Fruit fly (Drosophila melanogaster): ENCODE measurements around the gene RhoGEF3.

RhoGEF3 gene

DNA sequence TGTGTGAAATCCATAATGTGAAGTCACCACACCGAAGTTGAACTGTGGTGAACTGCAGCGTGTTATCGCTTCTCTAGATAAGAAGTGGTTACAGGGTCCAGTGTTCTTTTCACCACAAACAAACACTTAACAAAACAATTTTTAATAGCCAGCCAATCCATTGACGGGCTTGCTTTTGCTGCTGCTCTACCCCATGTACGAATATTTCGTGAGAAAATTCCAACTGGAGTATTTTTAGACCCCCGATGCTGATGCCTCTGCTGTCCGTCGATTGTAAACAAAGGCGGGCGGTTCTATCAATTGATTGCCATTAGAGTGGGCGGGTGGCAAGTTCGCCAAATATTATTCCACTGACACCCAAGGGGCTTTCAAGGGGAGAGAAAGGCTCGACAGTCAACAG lies 61.8 kb downstream of the RhoGEF3 start (continued):
- TF ChIP-seq tup (GFP tag; optimal IDR thresholded peaks at IDR 0.05) (no peak), CG6854 (GFP tag; optimal IDR thresholded peaks at IDR 0.05) (no peak), pan (optimal IDR thresholded peaks at IDR 0.05) (no peak), pan (GFP tag; optimal IDR thresholded peaks at IDR 0.05 in 1 of 2, IDR thresholded peaks at IDR 0.05 in 1 of 2) (no peak), otp (GFP tag; IDR thresholded peaks at IDR 0.05) (no peak), B-H2 (GFP tag; optimal IDR thresholded peaks at IDR 0.05) (peak; percentile 21), ase (GFP tag; IDR thresholded peaks at IDR 0.05) (no peak), Drgx (GFP tag; IDR thresholded peaks at IDR 0.05) (no peak), CG11696 (GFP tag; IDR thresholded peaks at IDR 0.05) (no peak), disco-r (GFP tag; optimal IDR thresholded peaks at IDR 0.05) (no peak), dimm (GFP tag; IDR thresholded peaks at IDR 0.05) (no peak), ap (GFP tag; IDR thresholded peaks at IDR 0.05) (no peak), Fer1 (GFP tag; optimal IDR thresholded peaks at IDR 0.05) (peak; percentile 44), pho (GFP tag; optimal IDR thresholded peaks at IDR 0.05) (no peak), Sry-β (GFP tag; optimal IDR thresholded peaks at IDR 0.05) (no peak), cwo (GFP tag; optimal IDR thresholded peaks at IDR 0.05) (peak; percentile 6), bowl (GFP tag; IDR thresholded peaks at IDR 0.05) (no peak), CG12299 (tag; optimal IDR thresholded peaks at IDR 0.05) (no peak), rib (GFP tag; IDR thresholded peaks at IDR 0.05) (no peak), ro (GFP tag; IDR thresholded peaks at IDR 0.05) (no peak), tll (GFP tag; optimal IDR thresholded peaks at IDR 0.05) (no peak), CG31365 (tag; optimal IDR thresholded peaks at IDR 0.05) (no peak), tap (tag; optimal IDR thresholded peaks at IDR 0.05) (no peak), CG9609 (GFP tag; optimal IDR thresholded peaks at IDR 0.05) (no peak), phol (tag; optimal IDR thresholded peaks at IDR 0.05) (no peak), unc-4 (GFP tag; IDR thresholded peaks at IDR 0.05; ENCODE audit: partially characterized antibody) (no peak), inv (GFP tag; IDR thresholded peaks at IDR 0.05; ENCODE audit: partially characterized antibody) (no peak), CG5953 (GFP tag; IDR thresholded peaks at IDR 0.05) (no peak), E2f2 (GFP tag; IDR thresholded peaks at IDR 0.05) (peak; percentile 35; the same call in 1 of the 2 replicates), CG10274 (GFP tag; optimal IDR thresholded peaks at IDR 0.05) (no peak), CG5180 (GFP tag; optimal IDR thresholded peaks at IDR 0.05) (no peak), CG10959 (GFP tag; IDR thresholded peaks at IDR 0.05) (no peak), crp (GFP tag; optimal IDR thresholded peaks at IDR 0.05) (no peak), ems (GFP tag; optimal IDR thresholded peaks at IDR 0.05) (no peak), mam (GFP tag; optimal IDR thresholded peaks at IDR 0.05) (peak; percentile 10), Rx (GFP tag; IDR thresholded peaks at IDR 0.05) (no peak), H2.0 (GFP tag; IDR thresholded peaks at IDR 0.05) (no peak)

DNA sequence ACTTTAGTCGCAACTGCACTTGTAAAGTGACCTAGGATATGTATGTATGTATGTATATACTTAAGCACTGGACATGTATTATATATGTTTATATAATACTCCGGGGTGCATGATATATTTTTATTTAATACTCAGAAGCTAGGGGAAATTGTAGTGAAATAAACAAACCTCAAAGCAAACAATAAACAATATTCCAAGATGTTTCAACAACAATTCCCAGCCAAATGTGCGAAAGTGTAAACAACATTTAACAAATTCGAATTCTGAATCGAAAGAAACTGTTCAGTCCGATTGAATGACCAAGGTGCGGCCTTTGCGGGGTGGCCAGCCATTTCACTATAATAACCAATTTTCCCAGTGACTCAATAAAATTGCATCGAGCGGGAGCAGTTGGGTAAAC lies 62.9 kb downstream of the RhoGEF3 start:
- TF ChIP-seq br (optimal IDR thresholded peaks at IDR 0.05) = no peak
- TF ChIP-seq CG10543 (GFP tag; optimal IDR thresholded peaks at IDR 0.05) = no peak
- no peak for TF ChIP-seq CG17361 (GFP tag; IDR thresholded peaks at IDR 0.05)
- no peak for TF ChIP-seq nerfin-1 (tag; optimal IDR thresholded peaks at IDR 0.05)
- TF ChIP-seq ara (GFP tag; IDR thresholded peaks at IDR 0.05) = no peak
- no peak for TF ChIP-seq CG6854 (GFP tag; optimal IDR thresholded peaks at IDR 0.05)
- TF ChIP-seq CG10654 (GFP tag; optimal IDR thresholded peaks at IDR 0.05) = no peak
- TF ChIP-seq Kr (GFP tag; optimal IDR thresholded peaks at IDR 0.05) = no peak
- TF ChIP-seq dmrt99B (tag; optimal IDR thresholded peaks at IDR 0.05) = no peak
- TF ChIP-seq gem (tag; optimal IDR thresholded peaks at IDR 0.05) = no peak
- TF ChIP-seq CG30431 (GFP tag; optimal IDR thresholded peaks at IDR 0.05) = no peak

Measured in whole organism, embryonic.